Worm (Caenorhabditis elegans) whole organism, L4 larva: ENCODE data around the gene knl-3.

Experiments
- F26F4.8 ChIP-seq: fragments of 200-800 bp; sonication (Bioruptor generic); conservative IDR thresholded peaks from 2 replicates; pipeline ENCODE4 v1.3.6; 2022; ENCODE audit warnings: missing genetic modification characterization, missing compliant biosample characterization
- F37D6.2 ChIP-seq: sonication (generic microtip); optimal IDR thresholded peaks from 2 replicates; lab custom pipeline; 2016; ENCODE audit warnings: mild to moderate bottlenecking, missing genetic modification characterization, missing compliant biosample characterization
- F49E8.2 ChIP-seq: sonication (generic microtip); optimal IDR thresholded peaks from 2 replicates; lab custom pipeline; 2016; ENCODE audit warnings: missing compliant biosample characterization, mild to moderate bottlenecking, missing genetic modification characterization, borderline replicate concordance
- R02D3.7 ChIP-seq: fragments of 150-350 bp; sonication (generic microtip); optimal IDR thresholded peaks from 3 replicates; lab custom pipeline; 2014; ENCODE audit warnings: missing biosample characterization, missing genetic modification characterization
- T26A8.4 ChIP-seq: fragments of 200-800 bp; sonication (Bioruptor generic); IDR thresholded peaks from 2 replicates; pipeline ENCODE4 v1.3.6; 2022; ENCODE audit warnings: missing genetic modification characterization, missing compliant biosample characterization
- Y105C5A.15 ChIP-seq: fragments of 200-800 bp; sonication (Bioruptor generic); IDR thresholded peaks from 2 replicates; pipeline ENCODE4 v1.3.6; 2022; ENCODE audit warnings: missing genetic modification characterization, missing compliant biosample characterization
- Y48G9A.11 ChIP-seq: fragments of 200-800 bp; sonication (Bioruptor generic); IDR thresholded peaks from 2 replicates; pipeline ENCODE4 v1.3.6; 2022; ENCODE audit warnings: missing genetic modification reagents, missing genetic modification characterization, missing compliant biosample characterization
- aha-1 ChIP-seq: fragments of 150-350 bp; peaks from one replicate; lab custom pipeline; 2014; ENCODE audit warnings: missing biosample characterization, missing genetic modification characterization
- attf-4 ChIP-seq: sonication (generic microtip); optimal IDR thresholded peaks from 3 replicates; lab custom pipeline; 2017; ENCODE audit warnings: missing biosample characterization, missing genetic modification characterization
- ceh-20 ChIP-seq: fragments of 200-800 bp; sonication (Bioruptor generic); IDR thresholded peaks from 2 replicates; pipeline ENCODE4 v1.3.6; 2022; ENCODE audit warnings: missing genetic modification reagents, missing genetic modification characterization, missing compliant biosample characterization
- ceh-28 ChIP-seq: fragments of 150-350 bp; optimal IDR thresholded peaks from 2 replicates; lab custom pipeline; 2014; ENCODE audit warnings: missing biosample characterization, missing genetic modification reagents, missing genetic modification characterization
- ceh-32 ChIP-seq: sonication (generic microtip); optimal IDR thresholded peaks from 2 replicates; lab custom pipeline; 2016; ENCODE audit warnings: mild to moderate bottlenecking, missing genetic modification characterization, missing compliant biosample characterization; ENCODE audit not compliant: poor library complexity
- ceh-44 ChIP-seq: fragments of 200-800 bp; sonication (Bioruptor generic); IDR thresholded peaks from 2 replicates; pipeline ENCODE4 v1.3.6; 2022; ENCODE audit warnings: missing genetic modification reagents, missing genetic modification characterization, missing compliant biosample characterization
- ceh-82 ChIP-seq: sonication (generic microtip); optimal IDR thresholded peaks from 2 replicates; lab custom pipeline; 2017; ENCODE audit warnings: missing biosample characterization, missing genetic modification characterization
- daf-16 ChIP-seq, 3 experiments: sonication (generic microtip); optimal IDR thresholded peaks; 2 replicates each; lab custom pipeline; 2016 to 2017; ENCODE audit warnings: missing genetic modification characterization in 3 of 3, missing genetic modification reagents in 3 of 3, mild to moderate bottlenecking in 2 of 3, missing compliant biosample characterization in 2 of 3, missing biosample characterization in 1 of 3, moderate library complexity in 1 of 3
- duxl-1 ChIP-seq: sonication (generic microtip); optimal IDR thresholded peaks from 2 replicates; lab custom pipeline; 2016; ENCODE audit warnings: mild to moderate bottlenecking, missing genetic modification characterization, moderate library complexity, missing compliant biosample characterization; ENCODE audit not compliant: poor library complexity
- dve-1 ChIP-seq: sonication (generic microtip); optimal IDR thresholded peaks from 2 replicates; lab custom pipeline; 2017; ENCODE audit warnings: antibody characterized with exemption, mild to moderate bottlenecking, missing genetic modification characterization, missing compliant biosample characterization; ENCODE audit not compliant: insufficient read depth
- egl-43 ChIP-seq: fragments of 200-800 bp; sonication (Bioruptor generic); IDR thresholded peaks from 2 replicates; pipeline ENCODE4 v1.3.6; 2022; ENCODE audit warnings: missing genetic modification reagents, missing genetic modification characterization, missing compliant biosample characterization
- fos-1 ChIP-seq: fragments of 150-350 bp; optimal IDR thresholded peaks from 2 replicates; lab custom pipeline; 2014; ENCODE audit warnings: missing biosample characterization, missing genetic modification characterization
- hif-1 ChIP-seq, 2 experiments: sonication (generic microtip); optimal IDR thresholded peaks; 2 replicates each; lab custom pipeline; 2016 to 2017; ENCODE audit warnings: missing compliant biosample characterization in 2 of 2, missing genetic modification characterization in 2 of 2, missing genetic modification reagents in 2 of 2, missing genotype in 2 of 2, mild to moderate bottlenecking in 1 of 2
- hmg-1.1 ChIP-seq: fragments of 200-800 bp; sonication (Bioruptor generic); IDR thresholded peaks from 2 replicates; pipeline ENCODE4 v1.3.6; 2022; ENCODE audit warnings: missing genetic modification reagents, missing genetic modification characterization, missing compliant biosample characterization
- lim-7 ChIP-seq: fragments of 200-800 bp; sonication (Bioruptor generic); IDR thresholded peaks from 2 replicates; pipeline ENCODE4 v1.3.6; 2022; ENCODE audit warnings: missing genetic modification characterization, missing compliant biosample characterization
- lin-15B ChIP-seq: fragments of 150-350 bp; sonication (generic microtip); optimal IDR thresholded peaks from 3 replicates; lab custom pipeline; 2014; ENCODE audit warnings: missing biosample characterization, missing genetic modification characterization
- lin-29 ChIP-seq: fragments of 200-800 bp; sonication (Bioruptor generic); IDR thresholded peaks from 2 replicates; pipeline ENCODE4 v1.3.6; 2022; ENCODE audit warnings: missing genetic modification reagents, missing genetic modification characterization, missing compliant biosample characterization
- lin-38 ChIP-seq: fragments of 200-800 bp; sonication (Bioruptor generic); IDR thresholded peaks from 2 replicates; pipeline ENCODE4 v1.3.6; 2022; ENCODE audit warnings: missing genetic modification reagents, missing genetic modification characterization, missing compliant biosample characterization
- lin-39 ChIP-seq: fragments of 150-350 bp; optimal IDR thresholded peaks from 2 replicates; lab custom pipeline; 2014; ENCODE audit warnings: missing biosample characterization, missing genetic modification reagents, missing genetic modification characterization
- lsy-2 ChIP-seq, 2 experiments: fragments of 150-350 bp in 1 of 2; sonication (generic microtip) in 1 of 2; optimal IDR thresholded peaks; 2 replicates each; lab custom pipeline; 2014 to 2017; ENCODE audit warnings: missing biosample characterization in 2 of 2, missing genetic modification characterization in 2 of 2
- mep-1 ChIP-seq: fragments of 150-350 bp; sonication (generic microtip); optimal IDR thresholded peaks from 3 replicates; lab custom pipeline; 2014; ENCODE audit warnings: missing biosample characterization, missing genetic modification characterization
- mxl-2 ChIP-seq: fragments of 200-800 bp; sonication (Bioruptor generic); conservative IDR thresholded peaks from 2 replicates; pipeline ENCODE4 v1.3.6; 2022; ENCODE audit warnings: missing genetic modification reagents, missing genetic modification characterization, missing compliant biosample characterization
- mxl-3 ChIP-seq: fragments of 200-800 bp; sonication (Bioruptor generic); optimal IDR thresholded peaks from 2 replicates; lab custom pipeline; 2018; ENCODE audit warnings: mild to moderate bottlenecking, missing genetic modification characterization, missing compliant biosample characterization
- nhr-10 ChIP-seq: fragments of 150-350 bp; optimal IDR thresholded peaks from 2 replicates; lab custom pipeline; 2014; ENCODE audit warnings: missing biosample characterization, missing genetic modification characterization
- nhr-11 ChIP-seq: fragments of 150-350 bp; optimal IDR thresholded peaks from 2 replicates; lab custom pipeline; 2014; ENCODE audit warnings: missing biosample characterization, missing genetic modification characterization
- nhr-111 ChIP-seq: fragments of 200-800 bp; sonication (Bioruptor generic); optimal IDR thresholded peaks from 2 replicates; lab custom pipeline; 2018; ENCODE audit warnings: mild to moderate bottlenecking, missing genetic modification characterization, missing compliant biosample characterization
- nhr-41 ChIP-seq: fragments of 200-800 bp; sonication (Bioruptor generic); IDR thresholded peaks from 2 replicates; pipeline ENCODE4 v1.3.6; 2022; ENCODE audit warnings: missing genetic modification reagents, missing genetic modification characterization, missing compliant biosample characterization
- nhr-42 ChIP-seq: fragments of 200-800 bp; sonication (Bioruptor generic); IDR thresholded peaks from 2 replicates; pipeline ENCODE4 v1.3.6; 2022; ENCODE audit warnings: missing genetic modification characterization, missing compliant biosample characterization
- nhr-48 ChIP-seq: sonication (generic microtip); optimal IDR thresholded peaks from 2 replicates; lab custom pipeline; 2016; ENCODE audit warnings: mild to moderate bottlenecking, missing genetic modification characterization, missing compliant biosample characterization
- nhr-76 ChIP-seq: fragments of 150-350 bp; optimal IDR thresholded peaks from 2 replicates; lab custom pipeline; 2014; ENCODE audit warnings: missing biosample characterization, missing genetic modification characterization
- pha-4 ChIP-seq, 2 experiments: fragments of 150-350 bp in 1 of 2; fragments of 200-800 bp in 1 of 2; sonication (Bioruptor generic) in 1 of 2; IDR thresholded peaks in 1 of 2; optimal IDR thresholded peaks in 1 of 2; 2 replicates each; pipeline versions ENCODE4 v1.3.6 to Lab custom; 2014 to 2022; ENCODE audit warnings: missing genetic modification characterization in 2 of 2, missing genetic modification reagents in 2 of 2, missing biosample characterization in 1 of 2, missing compliant biosample characterization in 1 of 2
- pqm-1 ChIP-seq: sonication (generic microtip); optimal IDR thresholded peaks from 2 replicates; lab custom pipeline; 2017; ENCODE audit warnings: missing biosample characterization, missing genetic modification characterization
- rbr-2 ChIP-seq: sonication (generic microtip); optimal IDR thresholded peaks from 2 replicates; lab custom pipeline; 2016; ENCODE audit warnings: missing genotype, missing genetic modification characterization, missing compliant biosample characterization
- sdz-12 ChIP-seq: fragments of 200-800 bp; sonication (Bioruptor generic); optimal IDR thresholded peaks from 2 replicates; lab custom pipeline; 2018; ENCODE audit warnings: mild to moderate bottlenecking, missing genetic modification characterization, missing compliant biosample characterization
- set-16 ChIP-seq: fragments of 200-800 bp; sonication (Bioruptor generic); IDR thresholded peaks from 2 replicates; pipeline ENCODE4 v1.3.6; 2022; ENCODE audit warnings: missing genetic modification reagents, missing genetic modification characterization, missing compliant biosample characterization
- snpc-1.2 ChIP-seq: fragments of 200-800 bp; sonication (Bioruptor generic); IDR thresholded peaks from 2 replicates; pipeline ENCODE4 v1.3.6; 2022; ENCODE audit warnings: missing genetic modification reagents, missing genetic modification characterization, missing compliant biosample characterization
- snpc-4 ChIP-seq: fragments of 150-350 bp; optimal IDR thresholded peaks from 2 replicates; lab custom pipeline; 2014; ENCODE audit warnings: missing biosample characterization, missing genetic modification characterization
- tag-97 ChIP-seq: fragments of 200-800 bp; sonication (Bioruptor generic); IDR thresholded peaks from 2 replicates; pipeline ENCODE4 v1.3.6; 2022; ENCODE audit warnings: missing genetic modification characterization, missing compliant biosample characterization
- unc-39 ChIP-seq: sonication (generic microtip); optimal IDR thresholded peaks from 2 replicates; lab custom pipeline; 2017; ENCODE audit warnings: missing biosample characterization, missing genetic modification characterization
- vab-7 ChIP-seq: fragments of 200-800 bp; sonication (Bioruptor generic); IDR thresholded peaks from 2 replicates; pipeline ENCODE4 v1.3.6; 2022; ENCODE audit warnings: missing genetic modification reagents, missing genetic modification characterization, missing compliant biosample characterization
- zfp-3 ChIP-seq: fragments of 200-800 bp; sonication (Bioruptor generic); conservative IDR thresholded peaks from 2 replicates; pipeline ENCODE4 v1.3.6; 2022; ENCODE audit warnings: missing genetic modification reagents, missing genetic modification characterization, missing compliant biosample characterization
- zip-2 ChIP-seq: fragments of 150-350 bp; optimal IDR thresholded peaks from 2 replicates; lab custom pipeline; 2014; ENCODE audit warnings: missing biosample characterization, missing genetic modification characterization

Gene knl-3

DNA sequence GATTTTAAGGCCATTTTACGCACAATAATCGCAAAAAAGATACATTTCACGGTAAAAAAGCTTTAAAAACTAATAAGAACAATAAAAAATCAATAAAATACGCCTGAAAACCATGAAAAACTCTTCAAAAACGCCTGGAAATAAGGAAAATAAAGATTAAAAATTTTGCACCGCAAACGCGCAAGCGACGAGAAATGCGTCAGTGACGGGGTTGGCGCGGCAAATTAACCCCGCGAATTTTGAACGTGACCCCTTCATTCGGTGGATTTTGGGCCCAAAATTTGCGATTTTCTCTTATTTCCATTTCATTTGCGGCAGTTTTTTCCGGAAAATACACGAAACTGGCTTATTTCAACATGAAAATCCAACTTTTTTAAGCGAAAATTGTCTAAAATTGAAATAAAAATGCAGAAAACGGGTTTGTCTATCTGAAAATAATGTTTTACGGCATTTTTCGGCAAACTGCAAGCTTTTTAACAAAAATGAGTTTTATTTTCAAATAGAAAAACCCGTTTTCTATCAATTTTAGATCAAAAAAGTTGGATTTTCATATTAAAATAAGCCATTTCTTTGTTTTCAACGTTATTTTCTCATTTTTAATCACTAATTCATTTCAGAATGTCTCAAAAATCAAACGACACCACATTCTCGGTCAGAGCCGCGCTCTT lies at the start of gene knl-3 (continued):
- TF ChIP-seq mep-1 (tag; lab: Kevin White, UChicago) = peak; percentile 92
- TF ChIP-seq nhr-48 (tag; lab: Kevin White, UChicago) = peak; percentile 40
- no peak for TF ChIP-seq unc-39 (tag; lab: Kevin White, UChicago)
- TF ChIP-seq F49E8.2 = peak; percentile 86
- no peak for TF ChIP-seq R02D3.7 (tag; lab: Kevin White, UChicago)
- TF ChIP-seq lin-38 (GFP tag; lab: Robert Waterston, UW) = peak; percentile 94
- peak; percentile 64 for TF ChIP-seq lin-29
- no peak for TF ChIP-seq nhr-41
- peak; percentile 60 for TF ChIP-seq duxl-1 (tag; lab: Kevin White, UChicago)
- peak; percentile 33 for TF ChIP-seq mxl-3 (GFP tag; lab: Kevin White, UChicago)
- no peak for TF ChIP-seq ceh-82 (tag; lab: Kevin White, UChicago)
- no peak for TF ChIP-seq nhr-111 (GFP tag; lab: Kevin White, UChicago)
- peak; percentile 79 for TF ChIP-seq egl-43
- no peak for TF ChIP-seq F26F4.8 (GFP tag; lab: Robert Waterston, UW)
- no peak for TF ChIP-seq sdz-12
- peak; percentile 86 for TF ChIP-seq dve-1 (tag; lab: Kevin White, UChicago)
- no peak for TF ChIP-seq lin-39
- TF ChIP-seq vab-7 (GFP tag; lab: Robert Waterston, UW) = peak; percentile 76
- peak; percentile 44 for TF ChIP-seq snpc-4
- peak; percentile 76; the same call in 1 of the 2 replicates for TF ChIP-seq pha-4 (GFP tag; IDR thresholded peaks at IDR 0.05; lab: Robert Waterston, UW)
- no peak for TF ChIP-seq pha-4 (tag; optimal IDR thresholded peaks at IDR 0.05; lab: Kevin White, UChicago)
- peak; percentile 32 to 91 for TF ChIP-seq lsy-2 (tag; optimal IDR thresholded peaks at IDR 0.05; lab: Kevin White, UChicago)
- TF ChIP-seq snpc-1.2 (GFP tag; lab: Robert Waterston, UW) = peak; percentile 80
- peak; percentile 64 for TF ChIP-seq lin-15B (tag; lab: Kevin White, UChicago)
- peak; percentile 60 for TF ChIP-seq F37D6.2
- no peak for TF ChIP-seq pqm-1 (tag; lab: Kevin White, UChicago)
- no peak for TF ChIP-seq mxl-2 (GFP tag; lab: Robert Waterston, UW)
- no peak for TF ChIP-seq tag-97
- TF ChIP-seq nhr-42 (GFP tag; lab: Robert Waterston, UW) = peak; percentile 89
- no peak for TF ChIP-seq ceh-28 (tag; lab: Kevin White, UChicago)
- TF ChIP-seq nhr-11 (tag; lab: Kevin White, UChicago) = peak; percentile 82
- peak; percentile 78 for TF ChIP-seq ceh-20 (GFP tag; lab: Robert Waterston, UW)
- no peak for TF ChIP-seq Y105C5A.15
- peak in 1 of 2 experiments; percentile 45 for TF ChIP-seq daf-16 (GFP tag; optimal IDR thresholded peaks at IDR 0.05; lab: Kevin White, UChicago)
- peak; percentile 44 for TF ChIP-seq daf-16 (tag; optimal IDR thresholded peaks at IDR 0.05; lab: Kevin White, UChicago)
- no peak; the same call in 1 of the 2 replicates for TF ChIP-seq set-16
- TF ChIP-seq hif-1 (tag; optimal IDR thresholded peaks at IDR 0.05; lab: Kevin White, UChicago) = peak; percentile 0 to 66
- TF ChIP-seq nhr-76 (tag; lab: Kevin White, UChicago) = no peak
- TF ChIP-seq Y48G9A.11 = peak; percentile 84
- TF ChIP-seq rbr-2 (tag; lab: Kevin White, UChicago) = peak; percentile 87
- peak; percentile 47 for TF ChIP-seq zip-2 (tag; lab: Kevin White, UChicago)
- TF ChIP-seq T26A8.4 (GFP tag; lab: Robert Waterston, UW) = peak; percentile 93
- no peak for TF ChIP-seq lim-7 (GFP tag; lab: Robert Waterston, UW)
- TF ChIP-seq hmg-1.1 (GFP tag; lab: Robert Waterston, UW) = peak; percentile 91
- TF ChIP-seq fos-1 (tag; lab: Kevin White, UChicago) = no peak
- no peak for TF ChIP-seq attf-4 (tag; lab: Kevin White, UChicago)
- TF ChIP-seq ceh-44 (GFP tag; lab: Robert Waterston, UW) = peak; percentile 42; the same call in 1 of the 2 replicates
- TF ChIP-seq aha-1 (tag; lab: Kevin White, UChicago) = peak; percentile 46
- TF ChIP-seq nhr-10 = no peak
- TF ChIP-seq ceh-32 (tag; lab: Kevin White, UChicago) = no peak
- peak; percentile 80 for TF ChIP-seq zfp-3
